Worm (Caenorhabditis elegans) whole organism, early embryonic: ENCODE data around the gene bckd-1A.

Experiments used
- ama-1 ChIP-seq: fragments of 150-350 bp; optimal IDR thresholded peaks from 2 replicates; lab custom pipeline; 2014
- ceh-36 ChIP-seq: sonication (generic microtip); optimal IDR thresholded peaks from 2 replicates; lab custom pipeline; 2016; ENCODE audit warnings: missing genetic modification characterization, inconsistent platforms, missing compliant biosample characterization

- no peak for TF ChIP-seq ceh-36 (tag; lab: Kevin White, UChicago)
- TF ChIP-seq ama-1 (lab: Kevin White, UChicago), result no peak
These were observed 53.7 kb downstream of the bckd-1A start, which contains the start of gene Y37D8A.16 for ce11 chrIII:12918575-12918974.
